Worm (Caenorhabditis elegans) whole organism, young adult: ENCODE results near the gene mlt-9.

Experiments
- C06A6.2 ChIP-seq: fragments of 200-800 bp; sonication (Bioruptor generic); conservative IDR thresholded peaks from 2 replicates; pipeline ENCODE4 v1.3.6; 2022; ENCODE audit warnings: missing genetic modification characterization, missing compliant biosample characterization
- F23B12.7 ChIP-seq: sonication (generic microtip); optimal IDR thresholded peaks from 2 replicates; lab custom pipeline; 2017; ENCODE audit warnings: missing genetic modification characterization, mild to moderate bottlenecking, missing compliant biosample characterization, antibody characterized with exemption, moderate library complexity; ENCODE audit not compliant: insufficient read depth
- F55B11.4 ChIP-seq: sonication (generic microtip); optimal IDR thresholded peaks from 2 replicates; lab custom pipeline; 2016; ENCODE audit warnings: missing compliant biosample characterization, missing genetic modification characterization, borderline replicate concordance; ENCODE audit not compliant: insufficient read depth
- K12H6.12 ChIP-seq: fragments of 200-800 bp; sonication (Bioruptor generic); optimal IDR thresholded peaks from 2 replicates; lab custom pipeline; 2018; ENCODE audit warnings: mild to moderate bottlenecking, missing genetic modification characterization, missing compliant biosample characterization
- bed-2 ChIP-seq: fragments of 200-800 bp; sonication (Bioruptor generic); IDR thresholded peaks from 2 replicates; pipeline ENCODE4 v1.3.6; 2022; ENCODE audit warnings: missing genetic modification reagents, missing genetic modification characterization, missing compliant biosample characterization
- die-1 ChIP-seq: sonication (generic microtip); optimal IDR thresholded peaks from 2 replicates; lab custom pipeline; 2016; ENCODE audit warnings: missing genotype, mild to moderate bottlenecking, missing genetic modification characterization, missing compliant biosample characterization
- egl-44 ChIP-seq: fragments of 200-800 bp; sonication (Bioruptor generic); IDR thresholded peaks from 2 replicates; pipeline ENCODE4 v1.3.6; 2022; ENCODE audit warnings: missing genetic modification reagents, missing genetic modification characterization, missing compliant biosample characterization
- hlh-26 ChIP-seq: fragments of 200-800 bp; sonication (Bioruptor generic); conservative IDR thresholded peaks from 2 replicates; pipeline ENCODE4 v1.3.6; 2022; ENCODE audit warnings: missing genetic modification reagents, missing genetic modification characterization, missing compliant biosample characterization
- pha-4 ChIP-seq: fragments of 150-350 bp; sonication (generic microtip); optimal IDR thresholded peaks from 2 replicates; lab custom pipeline; 2014; ENCODE audit warnings: missing biosample characterization, missing genetic modification reagents, missing genetic modification characterization
- sea-2 ChIP-seq: fragments of 200-800 bp; sonication (Bioruptor generic); IDR thresholded peaks from 2 replicates; pipeline ENCODE4 v1.3.6; 2022; ENCODE audit warnings: missing genetic modification characterization, missing compliant biosample characterization
- snpc-1.3 ChIP-seq: sonication (generic microtip); optimal IDR thresholded peaks from 2 replicates; lab custom pipeline; 2017; ENCODE audit warnings: missing genetic modification characterization, mild to moderate bottlenecking, missing compliant biosample characterization, antibody characterized with exemption, moderate library complexity, missing genotype, missing genetic modification reagents; ENCODE audit not compliant: insufficient read depth
- zim-3 ChIP-seq: sonication (generic microtip); optimal IDR thresholded peaks from 2 replicates; lab custom pipeline; 2017; ENCODE audit warnings: mild to moderate bottlenecking, missing genetic modification characterization, moderate library complexity, missing compliant biosample characterization
- ztf-25 ChIP-seq: fragments of 200-800 bp; sonication (Bioruptor generic); IDR thresholded peaks from 2 replicates; pipeline ENCODE4 v1.3.6; 2022; ENCODE audit warnings: missing genetic modification reagents, missing genetic modification characterization, missing compliant biosample characterization

ce11 chrX:15073479-15073878 lies 34.1 kb downstream of the mlt-9 start:
- TF ChIP-seq zim-3 (tag; lab: Kevin White, UChicago) (no peak), sea-2 (no peak), snpc-1.3 (tag; lab: Kevin White, UChicago) (no peak), K12H6.12 (no peak), hlh-26 (GFP tag; lab: Robert Waterston, UW) (no peak), bed-2 (GFP tag; lab: Robert Waterston, UW) (no peak), F23B12.7 (tag; lab: Kevin White, UChicago) (no peak), F55B11.4 (tag; lab: Kevin White, UChicago) (no peak), ztf-25 (GFP tag; lab: Robert Waterston, UW) (no peak), egl-44 (GFP tag; lab: Robert Waterston, UW) (no peak), die-1 (tag; lab: Kevin White, UChicago) (no peak), pha-4 (tag; lab: Kevin White, UChicago) (no peak), C06A6.2 (no peak)
